Worm (Caenorhabditis elegans) whole organism, L1 larva: Measurements from ENCODE around the gene T03F6.4.

Source experiments
- C04F5.9 ChIP-seq: sonication (generic microtip); optimal IDR thresholded peaks from 2 replicates; lab custom pipeline; 2016; ENCODE audit warnings: missing genetic modification characterization, missing compliant biosample characterization
- C34B4.2 ChIP-seq: sonication (generic microtip); optimal IDR thresholded peaks from 2 replicates; lab custom pipeline; 2017; ENCODE audit warnings: mild to moderate bottlenecking, missing genetic modification characterization, missing compliant biosample characterization
- F16B12.6 ChIP-seq: fragments of 150-350 bp; optimal IDR thresholded peaks from 2 replicates; lab custom pipeline; 2014; ENCODE audit warnings: missing biosample characterization, missing genetic modification characterization
- alr-1 ChIP-seq: fragments of 200-800 bp; sonication (Bioruptor generic); optimal IDR thresholded peaks from 2 replicates; lab custom pipeline; 2018; ENCODE audit warnings: borderline replicate concordance, mild to moderate bottlenecking, missing genetic modification characterization, missing compliant biosample characterization
- aly-2 ChIP-seq: fragments of 150-350 bp; optimal IDR thresholded peaks from 2 replicates; lab custom pipeline; 2014; ENCODE audit warnings: missing biosample characterization, missing genetic modification characterization
- ceh-82 ChIP-seq, 3 experiments: fragments of 150-350 bp in 1 of 3; sonication (generic microtip) in 2 of 3; optimal IDR thresholded peaks; 2 replicates each; lab custom pipeline; 2014 to 2017; ENCODE audit warnings: missing biosample characterization in 3 of 3, missing genetic modification characterization in 3 of 3
- ceh-90 ChIP-seq: sonication (generic microtip); optimal IDR thresholded peaks from 2 replicates; lab custom pipeline; 2016; ENCODE audit warnings: missing genetic modification characterization, missing compliant biosample characterization
- ces-1 ChIP-seq: fragments of 150-350 bp; optimal IDR thresholded peaks from 2 replicates; lab custom pipeline; 2014; ENCODE audit warnings: missing biosample characterization, missing genetic modification reagents, missing genetic modification characterization
- dpl-1 ChIP-seq, 3 experiments: fragments of 150-350 bp in 2 of 3; sonication (generic microtip) in 1 of 3; optimal IDR thresholded peaks; 2 replicates each; lab custom pipeline; 2014 to 2017; ENCODE audit warnings: missing biosample characterization in 3 of 3, missing genetic modification characterization in 3 of 3, missing genetic modification reagents in 3 of 3
- dsc-1 ChIP-seq: sonication (generic microtip); optimal IDR thresholded peaks from 2 replicates; lab custom pipeline; 2016; ENCODE audit warnings: mild to moderate bottlenecking, missing genetic modification characterization, missing compliant biosample characterization
- efl-1 ChIP-seq, 4 experiments: fragments of 150-350 bp; optimal IDR thresholded peaks in 3 of 4; peaks in 1 of 4; 1 replicate in 1 of 4; 2 replicates in 3 of 4; lab custom pipeline; 2014; ENCODE audit warnings: missing biosample characterization in 2 of 4, missing genetic modification characterization in 2 of 4, missing genetic modification reagents in 2 of 4
- efl-3 ChIP-seq: fragments of 200-800 bp; sonication (Bioruptor generic); optimal IDR thresholded peaks from 2 replicates; lab custom pipeline; 2018; ENCODE audit warnings: mild to moderate bottlenecking, missing genetic modification characterization, missing compliant biosample characterization
- elt-2 ChIP-seq: sonication (generic microtip); optimal IDR thresholded peaks from 2 replicates; lab custom pipeline; 2016; ENCODE audit warnings: missing genetic modification characterization, mild to moderate bottlenecking, inconsistent platforms, missing compliant biosample characterization, missing genetic modification reagents
- elt-3 ChIP-seq, 6 experiments: fragments of 150-350 bp in 1 of 6; sonication (generic microtip); optimal IDR thresholded peaks; 2 replicates each; lab custom pipeline; 2017 to 2018; ENCODE audit warnings: missing biosample characterization in 6 of 6, missing genetic modification characterization in 6 of 6, inconsistent platforms in 1 of 6
- ets-5 ChIP-seq: fragments of 200-800 bp; sonication (Bioruptor generic); IDR thresholded peaks from 2 replicates; pipeline ENCODE4 v1.3.6; 2022; ENCODE audit warnings: missing genetic modification characterization, missing compliant biosample characterization
- fkh-10 ChIP-seq: sonication (generic microtip); optimal IDR thresholded peaks from 2 replicates; lab custom pipeline; 2017; ENCODE audit warnings: missing biosample characterization, missing genetic modification reagents, missing genetic modification characterization
- fkh-4 ChIP-seq: sonication (generic microtip); optimal IDR thresholded peaks from 2 replicates; lab custom pipeline; 2016; ENCODE audit warnings: missing compliant biosample characterization, missing genetic modification characterization, borderline replicate concordance
- fkh-8 ChIP-seq: sonication (generic microtip); optimal IDR thresholded peaks from 2 replicates; lab custom pipeline; 2016; ENCODE audit warnings: mild to moderate bottlenecking, missing genetic modification characterization, missing compliant biosample characterization
- hlh-17 ChIP-seq: fragments of 200-800 bp; sonication (Bioruptor generic); optimal IDR thresholded peaks from 2 replicates; lab custom pipeline; 2018; ENCODE audit warnings: missing genetic modification characterization, mild to moderate bottlenecking, missing compliant biosample characterization, moderate library complexity, borderline replicate concordance
- hlh-4 ChIP-seq: sonication (generic microtip); optimal IDR thresholded peaks from 2 replicates; lab custom pipeline; 2016; ENCODE audit warnings: mild to moderate bottlenecking, missing genetic modification characterization, missing compliant biosample characterization
- hpl-2 ChIP-seq: fragments of 150-350 bp; optimal IDR thresholded peaks from 2 replicates; lab custom pipeline; 2014; ENCODE audit warnings: missing biosample characterization, missing genetic modification reagents, missing genetic modification characterization
- isw-1 ChIP-seq: fragments of 200-800 bp; sonication (Bioruptor generic); IDR thresholded peaks from 2 replicates; pipeline ENCODE4 v1.3.6; 2022; ENCODE audit warnings: missing genetic modification characterization, missing compliant biosample characterization
- lin-14 ChIP-seq: fragments of 200-800 bp; sonication (Bioruptor generic); optimal IDR thresholded peaks from 2 replicates; lab custom pipeline; 2018; ENCODE audit warnings: mild to moderate bottlenecking, missing genetic modification characterization, moderate library complexity, missing compliant biosample characterization
- lin-39 ChIP-seq: fragments of 150-350 bp; optimal IDR thresholded peaks from 2 replicates; lab custom pipeline; 2014; ENCODE audit warnings: missing biosample characterization, missing genetic modification reagents, missing genetic modification characterization
- lsy-2 ChIP-seq, 2 experiments: fragments of 150-350 bp; optimal IDR thresholded peaks; 2 replicates each; lab custom pipeline; 2014; ENCODE audit warnings: missing biosample characterization in 2 of 2, missing genetic modification characterization in 2 of 2
- mef-2 ChIP-seq: fragments of 150-350 bp; optimal IDR thresholded peaks from 2 replicates; lab custom pipeline; 2014; ENCODE audit warnings: missing biosample characterization, missing genetic modification characterization
- nhr-11 ChIP-seq: fragments of 150-350 bp; optimal IDR thresholded peaks from 2 replicates; lab custom pipeline; 2014; ENCODE audit warnings: missing biosample characterization, missing genetic modification characterization
- nhr-20 ChIP-seq: sonication (generic microtip); optimal IDR thresholded peaks from 2 replicates; lab custom pipeline; 2016; ENCODE audit warnings: mild to moderate bottlenecking, missing genetic modification characterization, missing compliant biosample characterization
- nhr-47 ChIP-seq: sonication (generic microtip); optimal IDR thresholded peaks from 2 replicates; lab custom pipeline; 2016; ENCODE audit warnings: mild to moderate bottlenecking, missing genetic modification characterization, moderate library complexity, missing compliant biosample characterization
- nhr-71 ChIP-seq: sonication (generic microtip); optimal IDR thresholded peaks from 2 replicates; lab custom pipeline; 2016; ENCODE audit warnings: mild to moderate bottlenecking, missing genetic modification characterization, moderate library complexity, missing compliant biosample characterization
- nhr-77 ChIP-seq: fragments of 150-350 bp; optimal IDR thresholded peaks from 2 replicates; lab custom pipeline; 2014; ENCODE audit warnings: missing biosample characterization, missing genetic modification characterization
- nhr-84 ChIP-seq: sonication (generic microtip); optimal IDR thresholded peaks from 2 replicates; lab custom pipeline; 2017; ENCODE audit warnings: missing biosample characterization, missing genetic modification characterization
- nhr-90 ChIP-seq: sonication (generic microtip); optimal IDR thresholded peaks from 2 replicates; lab custom pipeline; 2016; ENCODE audit warnings: mild to moderate bottlenecking, missing genetic modification characterization, missing compliant biosample characterization; ENCODE audit not compliant: poor library complexity
- skn-1 ChIP-seq: fragments of 150-350 bp; optimal IDR thresholded peaks from 2 replicates; lab custom pipeline; 2014; ENCODE audit warnings: missing biosample characterization, missing genetic modification characterization
- snpc-4 ChIP-seq: fragments of 150-350 bp; optimal IDR thresholded peaks from 2 replicates; lab custom pipeline; 2014; ENCODE audit warnings: missing biosample characterization, missing genetic modification characterization
- snu-23 ChIP-seq: sonication (generic microtip); optimal IDR thresholded peaks from 2 replicates; lab custom pipeline; 2016; ENCODE audit warnings: missing genetic modification characterization, missing compliant biosample characterization
- sup-37 ChIP-seq: fragments of 200-800 bp; sonication (Bioruptor generic); optimal IDR thresholded peaks from 2 replicates; lab custom pipeline; 2018; ENCODE audit warnings: mild to moderate bottlenecking, missing genetic modification characterization, missing compliant biosample characterization
- swsn-7 ChIP-seq: sonication (generic microtip); optimal IDR thresholded peaks from 2 replicates; lab custom pipeline; 2016; ENCODE audit warnings: missing genetic modification characterization, missing compliant biosample characterization
- tbx-2 ChIP-seq: sonication (generic microtip); optimal IDR thresholded peaks from 2 replicates; lab custom pipeline; 2016; ENCODE audit warnings: missing genetic modification characterization, missing compliant biosample characterization
- tlp-1 ChIP-seq: fragments of 150-350 bp; optimal IDR thresholded peaks from 2 replicates; lab custom pipeline; 2014; ENCODE audit warnings: missing biosample characterization, missing genetic modification characterization
- ztf-11 ChIP-seq, 2 experiments: sonication (generic microtip); optimal IDR thresholded peaks; 2 replicates each; lab custom pipeline; 2016 to 2017; ENCODE audit warnings: missing genetic modification characterization in 2 of 2, missing biosample characterization in 1 of 2, missing compliant biosample characterization in 1 of 2

T03F6.4 gene

ce11 chrIII:13347782-13348327 is 38.1 kb upstream of the T03F6.4 start:
- TF ChIP-seq snu-23 (GFP tag; lab: Kevin White, UChicago) (no peak), aly-2 (tag; lab: Kevin White, UChicago) (no peak), nhr-90 (tag; lab: Kevin White, UChicago) (no peak), efl-3 (GFP tag; lab: Kevin White, UChicago) (no peak), hlh-17 (GFP tag; lab: Kevin White, UChicago) (no peak), snpc-4 (no peak), nhr-11 (tag; lab: Kevin White, UChicago) (no peak), tlp-1 (tag; lab: Kevin White, UChicago) (no peak), dsc-1 (peak; percentile 66), F16B12.6 (no peak), sup-37 (GFP tag; lab: Kevin White, UChicago) (no peak), fkh-4 (peak; percentile 1), elt-2 (tag; lab: Kevin White, UChicago) (no peak), lsy-2 (tag; optimal IDR thresholded peaks at IDR 0.05; lab: Kevin White, UChicago) (peak in 1 of 2 experiments; percentile 18), C04F5.9 (tag; lab: Kevin White, UChicago) (no peak), lin-14 (GFP tag; lab: Kevin White, UChicago) (peak; percentile 77), dpl-1 (GFP tag; optimal IDR thresholded peaks at IDR 0.05; lab: Kevin White, UChicago) (no peak), nhr-77 (tag; lab: Kevin White, UChicago) (no peak), ceh-82 (tag; optimal IDR thresholded peaks at IDR 0.05; lab: Kevin White, UChicago) (peak in 2 of 3 experiments; percentile 7 to 48), tbx-2 (tag; lab: Kevin White, UChicago) (peak; percentile 28), C34B4.2 (tag; lab: Kevin White, UChicago) (no peak), elt-3 (tag; optimal IDR thresholded peaks at IDR 0.05; lab: Kevin White, UChicago) (no peak), swsn-7 (peak; percentile 0), ceh-90 (no peak), lin-39 (no peak), hlh-4 (tag; lab: Kevin White, UChicago) (no peak), fkh-10 (GFP tag; lab: Kevin White, UChicago) (no peak), isw-1 (GFP tag; lab: Robert Waterston, UW) (0 out of 2 replicates have a peak, but pooled peaks have one; percentile 12), ces-1 (GFP tag; lab: Kevin White, UChicago) (no peak), hpl-2 (no peak), efl-1 (optimal IDR thresholded peaks at IDR 0.05; lab: Kevin White, UChicago) (peak in 1 of 2 experiments; percentile 3), efl-1 (GFP tag; optimal IDR thresholded peaks at IDR 0.05 in 1 of 2; lab: Kevin White, UChicago) (no peak), nhr-71 (peak; percentile 33), skn-1 (tag; lab: Kevin White, UChicago) (no peak), fkh-8 (tag; lab: Kevin White, UChicago) (peak; percentile 9), nhr-47 (tag; lab: Kevin White, UChicago) (peak; percentile 11), alr-1 (tag; lab: Kevin White, UChicago) (no peak), ets-5 (no peak), ztf-11 (tag; optimal IDR thresholded peaks at IDR 0.05; lab: Kevin White, UChicago) (no peak)

ce11 chrIII:13348891-13349290 is 37.1 kb upstream of the T03F6.4 start:
- TF ChIP-seq ceh-82 (tag; optimal IDR thresholded peaks at IDR 0.05; lab: Kevin White, UChicago) (peak in 1 of 3 experiments; percentile 6), nhr-71 (peak; percentile 10), dsc-1 (peak; percentile 78), fkh-8 (tag; lab: Kevin White, UChicago) (peak; percentile 21), mef-2 (tag; lab: Kevin White, UChicago) (no peak), nhr-84 (no peak), nhr-20 (no peak), nhr-47 (tag; lab: Kevin White, UChicago) (peak; percentile 28)
- TF ChIP-seq, all 84 proteins: peak for 5
